Fruit fly (Drosophila melanogaster) whole organism, embryonic: ENCODE results near the gene CG15890.

ENCODE experiments used
- Ada2b ChIP-seq: fragments of 200-800 bp; sonication (Bioruptor generic); IDR thresholded peaks from 2 replicates; pipeline ENCODE4 v1.3.6; 2022; ENCODE audit warnings: missing biosample characterization, missing genetic modification characterization
- Antp ChIP-seq: fragments of 200-800 bp; sonication (Bioruptor generic); optimal IDR thresholded peaks from 3 replicates; lab custom pipeline; 2016; ENCODE audit warnings: missing biosample characterization, missing genetic modification characterization
- CG12071 ChIP-seq: fragments of 200-800 bp; sonication (Bioruptor generic); optimal IDR thresholded peaks from 3 replicates; lab custom pipeline; 2018; ENCODE audit warnings: missing biosample characterization, mild to moderate bottlenecking, missing genetic modification characterization
- CG12659 ChIP-seq: fragments of 200-800 bp; sonication (Bioruptor generic); optimal IDR thresholded peaks from 3 replicates; lab custom pipeline; 2017; ENCODE audit warnings: mild to moderate bottlenecking, missing biosample characterization, missing genetic modification reagents, missing genetic modification characterization
- CG12769 ChIP-seq: fragments of 200-800 bp; sonication (Bioruptor generic); optimal IDR thresholded peaks from 2 replicates; lab custom pipeline; 2019; ENCODE audit warnings: missing biosample characterization, mild to moderate bottlenecking, missing genetic modification characterization, moderate library complexity
- CG14965 ChIP-seq: fragments of 200-800 bp; sonication (Bioruptor generic); optimal IDR thresholded peaks from 2 replicates; lab custom pipeline; 2016; ENCODE audit warnings: missing biosample characterization, missing genetic modification characterization, borderline replicate concordance
- CG15269 ChIP-seq: fragments of 200-800 bp; sonication (Bioruptor generic); optimal IDR thresholded peaks from 2 replicates; lab custom pipeline; 2018; ENCODE audit warnings: missing biosample characterization, mild to moderate bottlenecking, missing genetic modification characterization, moderate library complexity
- CG16815 ChIP-seq: fragments of 200-800 bp; sonication (Bioruptor generic); optimal IDR thresholded peaks from 3 replicates; lab custom pipeline; 2017; ENCODE audit warnings: missing biosample characterization, mild to moderate bottlenecking, missing genetic modification characterization
- CG17361 ChIP-seq: fragments of 200-800 bp; sonication (Bioruptor generic); IDR thresholded peaks from 3 replicates; pipeline ENCODE4 v1.3.6; 2022; ENCODE audit warnings: missing biosample characterization, missing genetic modification characterization
- CG17912 ChIP-seq: fragments of 200-800 bp; sonication (Bioruptor generic); optimal IDR thresholded peaks from 2 replicates; lab custom pipeline; 2018; ENCODE audit warnings: missing biosample characterization, mild to moderate bottlenecking, missing genetic modification characterization
- CG18476 ChIP-seq: fragments of 200-800 bp; sonication (Bioruptor generic); optimal IDR thresholded peaks from 2 replicates; lab custom pipeline; 2016; ENCODE audit warnings: missing biosample characterization, mild to moderate bottlenecking, missing genetic modification characterization
- CG2678 ChIP-seq: fragments of 200-800 bp; sonication (Bioruptor generic); optimal IDR thresholded peaks from 3 replicates; lab custom pipeline; 2019; ENCODE audit warnings: missing biosample characterization, mild to moderate bottlenecking, missing genetic modification characterization, moderate library complexity
- CG32532 ChIP-seq: fragments of 200-800 bp; sonication (Bioruptor generic); IDR thresholded peaks from 2 replicates; pipeline ENCODE4 v1.3.6; 2022; ENCODE audit warnings: missing biosample characterization, missing genetic modification characterization
- CG4328 ChIP-seq: fragments of 200-800 bp; sonication (Bioruptor generic); optimal IDR thresholded peaks from 3 replicates; lab custom pipeline; 2017; ENCODE audit warnings: missing biosample characterization, missing genetic modification reagents, missing genetic modification characterization
- CG4404 ChIP-seq: fragments of 200-800 bp; sonication (Bioruptor generic); IDR thresholded peaks from 2 replicates; pipeline ENCODE4 v1.3.6; 2022; ENCODE audit warnings: missing biosample characterization, missing genetic modification characterization
- CG6689 ChIP-seq: fragments of 200-800 bp; sonication (Bioruptor generic); IDR thresholded peaks from 2 replicates; pipeline ENCODE4 v1.3.6; 2022; ENCODE audit warnings: missing biosample characterization, missing genetic modification characterization
- CG7271 ChIP-seq: fragments of 200-800 bp; sonication (Bioruptor generic); optimal IDR thresholded peaks from 2 replicates; lab custom pipeline; 2018; ENCODE audit warnings: missing biosample characterization, mild to moderate bottlenecking, missing genetic modification characterization, moderate library complexity
- CG9876 ChIP-seq: fragments of 200-800 bp; sonication (Bioruptor generic); optimal IDR thresholded peaks from 2 replicates; lab custom pipeline; 2016; ENCODE audit warnings: missing biosample characterization, missing genetic modification characterization
- Camta ChIP-seq: fragments of 200-800 bp; sonication (Bioruptor generic); optimal IDR thresholded peaks from 2 replicates; lab custom pipeline; 2016; ENCODE audit warnings: missing biosample characterization, missing genetic modification characterization
- CkIIα-i1 ChIP-seq: fragments of 200-800 bp; sonication (Bioruptor generic); IDR thresholded peaks from 2 replicates; pipeline ENCODE4 v1.3.6; 2022; ENCODE audit warnings: missing biosample characterization, missing genetic modification characterization
- Deaf1 ChIP-seq: fragments of 200-800 bp; optimal IDR thresholded peaks from 3 replicates; lab custom pipeline; 2019; ENCODE audit warnings: missing biosample characterization, mild to moderate bottlenecking, missing genetic modification characterization, moderate library complexity
- ERR ChIP-seq: fragments of 200-800 bp; sonication (Bioruptor generic); optimal IDR thresholded peaks from 2 replicates; lab custom pipeline; 2016; ENCODE audit warnings: missing biosample characterization, missing genetic modification characterization
- HLH4C ChIP-seq: fragments of 200-800 bp; sonication (Bioruptor generic); IDR thresholded peaks from 3 replicates; pipeline ENCODE4 v1.3.6; 2022; ENCODE audit warnings: missing biosample characterization, missing genetic modification characterization; ENCODE audit not compliant: partially characterized antibody
- Hmx ChIP-seq: fragments of 200-800 bp; sonication (Bioruptor generic); optimal IDR thresholded peaks from 2 replicates; lab custom pipeline; 2016; ENCODE audit warnings: missing biosample characterization, missing genetic modification characterization
- Hr51 ChIP-seq, 2 experiments: fragments of 200-800 bp; sonication (Bioruptor generic); optimal IDR thresholded peaks; 2 replicates in 1 of 2; 3 replicates in 1 of 2; lab custom pipeline; 2016 to 2018; ENCODE audit warnings: missing biosample characterization in 2 of 2, missing genetic modification characterization in 2 of 2, mild to moderate bottlenecking in 1 of 2, moderate library complexity in 1 of 2
- Meics ChIP-seq: fragments of 200-800 bp; sonication (Bioruptor generic); optimal IDR thresholded peaks from 2 replicates; lab custom pipeline; 2017; ENCODE audit warnings: missing biosample characterization, mild to moderate bottlenecking, missing genetic modification characterization
- Sox100B ChIP-seq: fragments of 200-800 bp; sonication (Bioruptor generic); optimal IDR thresholded peaks from 3 replicates; lab custom pipeline; 2018; ENCODE audit warnings: missing biosample characterization, mild to moderate bottlenecking, missing genetic modification characterization
- bsh ChIP-seq, 2 experiments: fragments of 200-800 bp; sonication (Bioruptor generic); optimal IDR thresholded peaks; 2 replicates each; lab custom pipeline; 2017 to 2018; ENCODE audit warnings: mild to moderate bottlenecking in 2 of 2, missing biosample characterization in 2 of 2, missing genetic modification characterization in 2 of 2, moderate library complexity in 1 of 2
- disco-r ChIP-seq: fragments of 200-800 bp; sonication (Bioruptor generic); optimal IDR thresholded peaks from 2 replicates; lab custom pipeline; 2016; ENCODE audit warnings: missing biosample characterization, missing genetic modification characterization
- ewg ChIP-seq: fragments of 200-800 bp; sonication (Bioruptor generic); optimal IDR thresholded peaks from 3 replicates; lab custom pipeline; 2017; ENCODE audit warnings: mild to moderate bottlenecking, missing biosample characterization, missing genetic modification reagents, missing genetic modification characterization
- exex ChIP-seq: fragments of 200-800 bp; sonication (Bioruptor generic); optimal IDR thresholded peaks from 4 replicates; lab custom pipeline; 2018; ENCODE audit warnings: missing biosample characterization, mild to moderate bottlenecking, missing genetic modification characterization, moderate library complexity
- fd64A ChIP-seq: fragments of 200-800 bp; sonication (Bioruptor generic); optimal IDR thresholded peaks from 3 replicates; lab custom pipeline; 2018; ENCODE audit warnings: missing biosample characterization, mild to moderate bottlenecking, missing genetic modification characterization
- insv ChIP-seq, 2 experiments: fragments of 200-800 bp; sonication (Bioruptor generic); optimal IDR thresholded peaks; 3 replicates each; lab custom pipeline; 2016 to 2018; ENCODE audit warnings: missing biosample characterization in 2 of 2, missing genetic modification characterization in 2 of 2
- kay ChIP-seq: fragments of 200-800 bp; sonication (Bioruptor generic); optimal IDR thresholded peaks from 2 replicates; lab custom pipeline; 2016; ENCODE audit warnings: missing biosample characterization, missing genetic modification characterization
- klu ChIP-seq: fragments of 200-800 bp; sonication (Bioruptor generic); IDR thresholded peaks from 2 replicates; pipeline ENCODE4 v1.3.6; 2022; ENCODE audit warnings: missing biosample characterization, missing genetic modification characterization
- lab ChIP-seq: fragments of 200-800 bp; sonication (Bioruptor generic); optimal IDR thresholded peaks from 3 replicates; lab custom pipeline; 2017; ENCODE audit warnings: missing biosample characterization, missing genetic modification characterization, mild to moderate bottlenecking, moderate library complexity, missing genetic modification reagents
- lbe ChIP-seq: fragments of 200-800 bp; sonication (Bioruptor generic); optimal IDR thresholded peaks from 2 replicates; lab custom pipeline; 2016; ENCODE audit warnings: missing biosample characterization, mild to moderate bottlenecking, missing genetic modification characterization
- lilli ChIP-seq: fragments of 200-800 bp; sonication (Bioruptor generic); optimal IDR thresholded peaks from 3 replicates; lab custom pipeline; 2016; ENCODE audit warnings: missing biosample characterization, missing genetic modification characterization
- lov ChIP-seq, 2 experiments: fragments of 200-800 bp in 1 of 2; fragments of >200 bp in 1 of 2; sonication (Bioruptor generic) in 1 of 2; IDR thresholded peaks in 1 of 2; optimal IDR thresholded peaks in 1 of 2; 2 replicates in 1 of 2; 3 replicates in 1 of 2; pipeline versions ENCODE4 v1.3.6 to Lab custom; 2017 to 2022; ENCODE audit warnings: missing biosample characterization in 1 of 2, missing genetic modification characterization in 1 of 2
- mam ChIP-seq: fragments of 200-800 bp; sonication (Bioruptor generic); optimal IDR thresholded peaks from 3 replicates; lab custom pipeline; 2016; ENCODE audit warnings: missing biosample characterization, missing genetic modification characterization
- mld ChIP-seq: fragments of 200-800 bp; sonication (Bioruptor generic); IDR thresholded peaks from 3 replicates; pipeline ENCODE4 v1.3.6; 2022; ENCODE audit warnings: missing biosample characterization, missing genetic modification characterization; ENCODE audit not compliant: partially characterized antibody
- onecut ChIP-seq: fragments of 200-800 bp; sonication (Bioruptor generic); IDR thresholded peaks from 2 replicates; pipeline ENCODE4 v1.3.6; 2022; ENCODE audit warnings: missing biosample characterization, missing genetic modification characterization
- otp ChIP-seq: fragments of 200-800 bp; sonication (Bioruptor generic); IDR thresholded peaks from 3 replicates; pipeline ENCODE4, ENCODE4 v1.3.6; 2022; ENCODE audit warnings: missing biosample characterization, missing genetic modification characterization
- sima ChIP-seq: fragments of 200-800 bp; sonication (Bioruptor generic); optimal IDR thresholded peaks from 2 replicates; lab custom pipeline; 2016; ENCODE audit warnings: missing biosample characterization, missing genetic modification characterization
- ssp ChIP-seq: fragments of 200-800 bp; sonication (Bioruptor generic); IDR thresholded peaks from 2 replicates; pipeline ENCODE4 v1.3.6; 2022; ENCODE audit warnings: missing biosample characterization, missing genetic modification characterization
- tin ChIP-seq: fragments of 200-800 bp; sonication (Bioruptor generic); optimal IDR thresholded peaks from 3 replicates; lab custom pipeline; 2016; ENCODE audit warnings: missing biosample characterization, missing genetic modification characterization
- tna ChIP-seq: fragments of 200-800 bp; sonication (Bioruptor generic); IDR thresholded peaks from 2 replicates; pipeline ENCODE4 v1.3.6; 2022; ENCODE audit warnings: missing biosample characterization, missing genetic modification characterization; ENCODE audit not compliant: partially characterized antibody
- tup ChIP-seq: fragments of 200-800 bp; sonication (Bioruptor generic); optimal IDR thresholded peaks from 2 replicates; lab custom pipeline; 2016; ENCODE audit warnings: missing biosample characterization, mild to moderate bottlenecking, missing genetic modification characterization, moderate library complexity
- twi ChIP-seq: fragments of 200-800 bp; optimal IDR thresholded peaks from 2 replicates; lab custom pipeline; 2019; ENCODE audit warnings: missing biosample characterization, mild to moderate bottlenecking, missing genetic modification characterization, moderate library complexity
- vvl ChIP-seq: fragments of 200-800 bp; sonication (Bioruptor generic); IDR thresholded peaks from 2 replicates; pipeline ENCODE4 v1.3.6; 2022; ENCODE audit warnings: missing biosample characterization, missing genetic modification characterization

Gene CG15890

dm6 chrX:14727580-14727979, 38.0 kb downstream of the CG15890 start (continued):
- TF ChIP-seq CG6689 (GFP tag; lab: Robert Waterston, UW) (0 out of 2 replicates have a peak, but pooled peaks have one; percentile 26), CG12659 (GFP tag; lab: Kevin White, UChicago) (peak; percentile 17), vvl (GFP tag; lab: Robert Waterston, UW) (0 out of 2 replicates have a peak, but pooled peaks have one; percentile 14), CG17912 (no peak), bsh (GFP tag; optimal IDR thresholded peaks at IDR 0.05; lab: Kevin White, UChicago) (peak in 1 of 2 experiments; percentile 54), mam (GFP tag; lab: Kevin White, UChicago) (peak; percentile 1), otp (no peak), tna (GFP tag; lab: Robert Waterston, UW) (no peak), tin (GFP tag; lab: Kevin White, UChicago) (no peak), HLH4C (GFP tag; lab: Robert Waterston, UW) (no peak), tup (GFP tag; lab: Kevin White, UChicago) (no peak), CG2678 (tag; lab: Kevin White, UChicago) (peak; percentile 72), disco-r (GFP tag; lab: Kevin White, UChicago) (no peak), klu (GFP tag; lab: Robert Waterston, UW) (0 out of 2 replicates have a peak, but pooled peaks have one; percentile 15), lab (GFP tag; lab: Kevin White, UChicago) (peak; percentile 73), CkIIα-i1 (GFP tag; lab: Robert Waterston, UW) (no peak), Sox100B (GFP tag; lab: Kevin White, UChicago) (peak; percentile 14), kay (GFP tag; lab: Kevin White, UChicago) (no peak), sima (GFP tag; lab: Kevin White, UChicago) (no peak), CG12769 (tag; lab: Kevin White, UChicago) (peak; percentile 64), CG9876 (GFP tag; lab: Kevin White, UChicago) (no peak), CG18476 (GFP tag; lab: Kevin White, UChicago) (no peak), Ada2b (GFP tag; lab: Robert Waterston, UW) (0 out of 2 replicates have a peak, but pooled peaks have one; percentile 7), CG12071 (GFP tag; lab: Kevin White, UChicago) (peak; percentile 52), ERR (GFP tag; lab: Kevin White, UChicago) (no peak), lov (optimal IDR thresholded peaks at IDR 0.05; lab: Kevin White, UChicago) (no peak), lov (GFP tag; IDR thresholded peaks at IDR 0.05; lab: Robert Waterston, UW) (no peak), Antp (GFP tag; lab: Kevin White, UChicago) (no peak), lbe (GFP tag; lab: Kevin White, UChicago) (no peak), CG17361 (GFP tag; lab: Robert Waterston, UW) (peak; percentile 53), Deaf1 (tag; lab: Kevin White, UChicago) (peak; percentile 20), CG15269 (peak; percentile 57), fd64A (no peak), CG4404 (GFP tag; lab: Robert Waterston, UW) (no peak), twi (tag; lab: Kevin White, UChicago) (no peak), insv (GFP tag; optimal IDR thresholded peaks at IDR 0.05; lab: Kevin White, UChicago) (no peak), Hr51 (GFP tag; optimal IDR thresholded peaks at IDR 0.05; lab: Kevin White, UChicago) (peak in 1 of 2 experiments; percentile 67), Camta (peak; percentile 2), Meics (GFP tag; lab: Kevin White, UChicago) (peak; percentile 41), exex (no peak), Hmx (no peak), lilli (GFP tag; lab: Kevin White, UChicago) (peak; percentile 26), ewg (GFP tag; lab: Kevin White, UChicago) (no peak), CG14965 (no peak), ssp (GFP tag; lab: Robert Waterston, UW) (no peak), onecut (GFP tag; lab: Robert Waterston, UW) (no peak), CG4328 (GFP tag; lab: Kevin White, UChicago) (no peak), CG32532 (GFP tag; lab: Robert Waterston, UW) (no peak), CG16815 (GFP tag; lab: Kevin White, UChicago) (no peak), CG7271 (no peak), mld (GFP tag; lab: Robert Waterston, UW) (no peak)
